Worm (Caenorhabditis elegans) whole organism, mixed stage, embryonic: ENCODE measurements around the gene twk-44.

ENCODE experiments used
- M03D4.4 ChIP-seq: sonication (generic microtip); optimal IDR thresholded peaks from 2 replicates; lab custom pipeline; 2017; ENCODE audit warnings: mild to moderate bottlenecking, missing genetic modification characterization, missing compliant biosample characterization
- bed-3 ChIP-seq: fragments of 200-800 bp; sonication (Bioruptor generic); optimal IDR thresholded peaks from 3 replicates; lab custom pipeline; 2018; ENCODE audit warnings: mild to moderate bottlenecking, missing genetic modification characterization, moderate library complexity, missing compliant biosample characterization
- blmp-1 ChIP-seq: fragments of 150-350 bp; optimal IDR thresholded peaks from 2 replicates; lab custom pipeline; 2014; ENCODE audit warnings: missing biosample characterization, missing genetic modification characterization
- ceh-39 ChIP-seq: fragments of 150-350 bp; optimal IDR thresholded peaks from 2 replicates; lab custom pipeline; 2014; ENCODE audit warnings: missing biosample characterization, missing genetic modification characterization
- ceh-43 ChIP-seq: fragments of 200-800 bp; sonication (Bioruptor generic); optimal IDR thresholded peaks from 2 replicates; lab custom pipeline; 2018; ENCODE audit warnings: mild to moderate bottlenecking, missing genetic modification characterization, moderate library complexity, missing compliant biosample characterization
- ceh-83 ChIP-seq: fragments of 200-800 bp; sonication (Bioruptor generic); optimal IDR thresholded peaks from 2 replicates; lab custom pipeline; 2018; ENCODE audit warnings: mild to moderate bottlenecking, missing genetic modification characterization, missing compliant biosample characterization
- ces-1 ChIP-seq: fragments of 150-350 bp; optimal IDR thresholded peaks from 2 replicates; lab custom pipeline; 2014; ENCODE audit warnings: missing biosample characterization, missing genetic modification reagents, missing genetic modification characterization
- drap-1 ChIP-seq: fragments of 200-800 bp; sonication (Bioruptor generic); optimal IDR thresholded peaks from 3 replicates; lab custom pipeline; 2018; ENCODE audit warnings: mild to moderate bottlenecking, missing genetic modification characterization, missing compliant biosample characterization
- elt-1 ChIP-seq: sonication (generic microtip); optimal IDR thresholded peaks from 2 replicates; lab custom pipeline; 2017; ENCODE audit warnings: missing genetic modification characterization, mild to moderate bottlenecking, missing compliant biosample characterization, antibody characterized with exemption, moderate library complexity, borderline replicate concordance; ENCODE audit not compliant: insufficient read depth
- elt-3 ChIP-seq: fragments of 150-350 bp; optimal IDR thresholded peaks from 2 replicates; lab custom pipeline; 2014; ENCODE audit warnings: missing biosample characterization, missing genetic modification characterization
- flh-1 ChIP-seq: fragments of 200-800 bp; sonication (Bioruptor generic); optimal IDR thresholded peaks from 2 replicates; lab custom pipeline; 2018; ENCODE audit warnings: mild to moderate bottlenecking, missing genetic modification characterization, moderate library complexity, missing compliant biosample characterization
- ham-2 ChIP-seq: fragments of 200-800 bp; sonication (Bioruptor generic); optimal IDR thresholded peaks from 2 replicates; lab custom pipeline; 2018; ENCODE audit warnings: mild to moderate bottlenecking, missing genetic modification characterization, missing compliant biosample characterization
- hlh-1 ChIP-seq: fragments of 150-350 bp; optimal IDR thresholded peaks from 2 replicates; lab custom pipeline; 2014; ENCODE audit warnings: missing biosample characterization, missing genetic modification reagents, missing genetic modification characterization
- lin-13 ChIP-seq: fragments of 150-350 bp; optimal IDR thresholded peaks from 2 replicates; lab custom pipeline; 2014; ENCODE audit warnings: missing biosample characterization, missing genetic modification characterization
- lin-32 ChIP-seq: fragments of 200-800 bp; sonication (Bioruptor generic); optimal IDR thresholded peaks from 2 replicates; lab custom pipeline; 2018; ENCODE audit warnings: mild to moderate bottlenecking, missing genetic modification characterization, missing compliant biosample characterization
- lsy-2 ChIP-seq: fragments of 150-350 bp; optimal IDR thresholded peaks from 2 replicates; lab custom pipeline; 2014; ENCODE audit warnings: missing biosample characterization, missing genetic modification characterization
- mab-5 ChIP-seq: fragments of 150-350 bp; optimal IDR thresholded peaks from 2 replicates; lab custom pipeline; 2014; ENCODE audit warnings: missing biosample characterization, missing genetic modification characterization
- mep-1 ChIP-seq: fragments of 150-350 bp; optimal IDR thresholded peaks from 2 replicates; lab custom pipeline; 2017; ENCODE audit warnings: missing biosample characterization, missing genetic modification reagents, missing genetic modification characterization, inconsistent platforms
- nhr-2 ChIP-seq: fragments of 150-350 bp; optimal IDR thresholded peaks from 2 replicates; lab custom pipeline; 2014; ENCODE audit warnings: missing biosample characterization, missing genetic modification characterization
- nhr-237 ChIP-seq: fragments of 150-350 bp; optimal IDR thresholded peaks from 2 replicates; lab custom pipeline; 2014; ENCODE audit warnings: missing biosample characterization, missing genetic modification characterization
- nhr-28 ChIP-seq: fragments of 150-350 bp; optimal IDR thresholded peaks from 2 replicates; lab custom pipeline; 2014; ENCODE audit warnings: missing biosample characterization, missing genetic modification characterization
- sem-2 ChIP-seq: fragments of 200-800 bp; sonication (Bioruptor generic); optimal IDR thresholded peaks from 2 replicates; lab custom pipeline; 2018; ENCODE audit warnings: mild to moderate bottlenecking, missing genetic modification characterization, missing compliant biosample characterization
- snpc-4 ChIP-seq: fragments of 150-350 bp; optimal IDR thresholded peaks from 2 replicates; lab custom pipeline; 2014; ENCODE audit warnings: missing biosample characterization, missing genetic modification characterization
- tbx-8 ChIP-seq: fragments of 200-800 bp; sonication (Bioruptor generic); optimal IDR thresholded peaks from 2 replicates; lab custom pipeline; 2018; ENCODE audit warnings: mild to moderate bottlenecking, missing genetic modification characterization, moderate library complexity, missing compliant biosample characterization
- unc-120 ChIP-seq: sonication (generic microtip); optimal IDR thresholded peaks from 2 replicates; lab custom pipeline; 2017; ENCODE audit warnings: missing genetic modification characterization, missing compliant biosample characterization; ENCODE audit not compliant: poor library complexity, severe bottlenecking
- unc-39 ChIP-seq: fragments of 150-350 bp; optimal IDR thresholded peaks from 2 replicates; lab custom pipeline; 2014; ENCODE audit warnings: missing biosample characterization, missing genetic modification characterization
- unc-62 ChIP-seq: fragments of 150-350 bp; optimal IDR thresholded peaks from 2 replicates; lab custom pipeline; 2014; ENCODE audit warnings: missing biosample characterization, missing genetic modification reagents, missing genetic modification characterization
- zip-8 ChIP-seq: fragments of 150-350 bp; optimal IDR thresholded peaks from 2 replicates; lab custom pipeline; 2014; ENCODE audit warnings: missing biosample characterization, missing genetic modification characterization
- ztf-11 ChIP-seq: fragments of 150-350 bp; optimal IDR thresholded peaks from 2 replicates; lab custom pipeline; 2014; ENCODE audit warnings: missing biosample characterization, missing genetic modification characterization

twk-44 gene

DNA sequence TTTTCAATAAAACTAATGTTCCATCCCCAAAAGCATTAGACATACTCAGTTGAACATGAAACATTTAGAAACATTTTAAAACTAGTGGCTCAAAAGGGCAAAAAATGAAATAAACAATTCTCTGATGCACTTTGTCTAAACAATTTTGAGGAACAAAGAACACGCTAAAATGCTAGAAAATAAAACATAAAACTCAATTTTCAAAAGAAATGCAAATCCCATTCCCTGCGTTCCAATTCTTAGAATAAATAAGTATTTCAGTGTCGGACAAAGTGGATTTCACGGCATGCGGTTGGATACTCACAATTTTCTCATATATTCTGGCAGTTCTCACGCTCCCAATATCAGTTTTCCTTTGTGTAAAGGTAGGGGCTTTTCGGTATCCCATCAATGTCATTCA is 6.4 kb upstream of the twk-44 start:
- no peak for TF ChIP-seq ceh-43
- peak; percentile 33 for TF ChIP-seq ces-1 (GFP tag; lab: Kevin White, UChicago)

DNA sequence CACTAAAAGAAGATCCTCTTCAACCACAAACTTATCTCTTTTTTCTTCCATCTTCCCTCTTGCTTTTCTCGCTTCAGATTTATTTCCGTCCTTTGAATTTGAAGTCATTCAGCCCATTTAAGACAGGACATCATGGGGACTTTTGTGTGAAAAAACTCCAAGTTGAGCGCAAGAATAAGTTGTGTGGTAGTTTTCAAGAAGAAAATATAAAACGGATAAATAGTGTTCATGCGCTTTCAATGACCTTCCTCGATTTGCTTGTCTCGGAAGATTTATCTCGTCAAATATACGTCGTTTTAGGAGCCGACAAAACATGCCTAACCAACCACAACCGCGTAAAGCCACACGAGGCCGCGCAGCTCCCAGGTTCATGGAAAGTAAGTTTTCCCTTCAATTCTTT is 5.2 kb upstream of the twk-44 start, which contains the start of gene sto-6:
TSS of gene sto-6 (plus strand) at position 301 of the 400 bp plus-strand sequence.
- TF ChIP-seq nhr-237 (tag; lab: Kevin White, UChicago) (no peak), bed-3 (GFP tag; lab: Kevin White, UChicago) (no peak), elt-3 (tag; lab: Kevin White, UChicago) (no peak), sem-2 (GFP tag; lab: Kevin White, UChicago) (no peak), mab-5 (no peak), nhr-28 (tag; lab: Kevin White, UChicago) (no peak), ztf-11 (tag; lab: Kevin White, UChicago) (no peak), ham-2 (GFP tag; lab: Kevin White, UChicago) (no peak), unc-120 (no peak), M03D4.4 (tag; lab: Kevin White, UChicago) (no peak)

DNA sequence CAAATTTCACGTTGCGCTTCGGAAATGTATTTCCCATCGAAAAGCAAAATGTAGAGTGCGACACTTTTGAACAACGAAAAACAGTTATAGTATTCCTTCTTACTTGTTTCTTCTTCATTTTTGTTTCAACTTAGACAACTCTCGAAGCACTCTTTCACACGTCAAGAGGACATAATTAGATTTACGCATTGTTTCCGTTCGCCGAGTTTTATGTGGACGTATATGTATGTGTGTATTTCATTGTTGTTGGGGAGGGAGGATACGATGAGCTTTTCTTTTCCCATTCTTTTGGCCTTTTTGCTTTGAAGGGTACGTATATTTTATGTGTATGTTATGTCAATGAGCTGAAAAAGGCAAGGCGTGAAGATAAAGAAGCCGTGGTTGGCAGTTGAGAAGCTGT is 3.6 kb upstream of the twk-44 start:
- TF ChIP-seq ces-1 (GFP tag; lab: Kevin White, UChicago) (peak; percentile 89), lin-32 (GFP tag; lab: Kevin White, UChicago) (no peak)

DNA sequence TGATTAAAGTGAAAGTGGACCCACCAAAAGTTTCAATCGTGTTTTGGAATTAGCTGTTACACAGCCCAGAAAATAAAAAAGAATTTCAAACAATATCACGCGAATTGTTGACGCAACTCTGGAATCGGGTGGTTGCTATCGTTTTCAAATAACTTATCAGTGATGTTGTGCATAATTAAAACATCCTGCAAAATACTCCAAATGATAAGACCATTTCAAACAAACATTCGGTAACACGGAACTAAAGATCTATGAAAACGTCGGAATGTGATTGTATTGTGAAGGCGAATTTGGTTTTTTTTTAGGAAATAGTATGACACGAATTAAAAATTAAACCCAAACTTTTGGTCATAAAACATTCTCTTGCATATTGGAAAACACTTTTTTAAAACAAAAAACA is 1.7 kb upstream of the twk-44 start, which contains the start of gene spp-30:
TSS of gene spp-30 (minus strand) at position 101 of the 400 bp plus-strand sequence.
- TF ChIP-seq ceh-83 (no peak), unc-39 (tag; lab: Kevin White, UChicago) (no peak), ces-1 (GFP tag; lab: Kevin White, UChicago) (no peak), ham-2 (GFP tag; lab: Kevin White, UChicago) (no peak), zip-8 (tag; lab: Kevin White, UChicago) (no peak), snpc-4 (tag; lab: Kevin White, UChicago) (no peak), drap-1 (GFP tag; lab: Kevin White, UChicago) (no peak), mep-1 (tag; lab: Kevin White, UChicago) (no peak)

DNA sequence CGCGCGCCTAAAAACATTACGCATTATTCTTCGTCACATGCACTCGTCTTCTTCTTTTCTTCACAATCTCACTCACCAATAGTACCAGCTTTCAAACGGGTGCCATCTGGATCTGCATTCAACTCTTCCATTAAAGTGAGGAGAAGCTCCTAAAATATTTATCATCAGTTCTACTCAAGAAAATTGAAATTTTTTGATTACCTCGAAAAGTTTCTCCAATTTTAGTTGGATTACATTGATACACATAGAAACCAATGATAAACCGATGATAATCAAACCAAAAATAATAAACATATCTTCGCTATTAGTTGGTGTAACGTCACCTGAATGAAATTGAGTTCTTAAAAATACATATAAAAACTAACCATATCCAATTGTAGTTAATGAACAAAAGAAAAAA is 2.3 kb downstream of the twk-44 start:
- TF ChIP-seq nhr-2 (tag; lab: Kevin White, UChicago) = no peak
- TF ChIP-seq lin-13 = no peak
- no peak for TF ChIP-seq drap-1 (GFP tag; lab: Kevin White, UChicago)
- TF ChIP-seq snpc-4 (tag; lab: Kevin White, UChicago) = no peak
- TF ChIP-seq elt-1 (tag; lab: Kevin White, UChicago) = no peak
- no peak for TF ChIP-seq ceh-39 (tag; lab: Kevin White, UChicago)
- no peak for TF ChIP-seq ztf-11 (tag; lab: Kevin White, UChicago)
- no peak for TF ChIP-seq unc-120
- no peak for TF ChIP-seq ceh-43
- TF ChIP-seq nhr-28 (tag; lab: Kevin White, UChicago) = no peak
- TF ChIP-seq lsy-2 (tag; lab: Kevin White, UChicago) = no peak
- no peak for TF ChIP-seq ham-2 (GFP tag; lab: Kevin White, UChicago)
- TF ChIP-seq sem-2 (GFP tag; lab: Kevin White, UChicago) = no peak
- no peak for TF ChIP-seq tbx-8 (GFP tag; lab: Kevin White, UChicago)
- TF ChIP-seq mab-5 = no peak

DNA sequence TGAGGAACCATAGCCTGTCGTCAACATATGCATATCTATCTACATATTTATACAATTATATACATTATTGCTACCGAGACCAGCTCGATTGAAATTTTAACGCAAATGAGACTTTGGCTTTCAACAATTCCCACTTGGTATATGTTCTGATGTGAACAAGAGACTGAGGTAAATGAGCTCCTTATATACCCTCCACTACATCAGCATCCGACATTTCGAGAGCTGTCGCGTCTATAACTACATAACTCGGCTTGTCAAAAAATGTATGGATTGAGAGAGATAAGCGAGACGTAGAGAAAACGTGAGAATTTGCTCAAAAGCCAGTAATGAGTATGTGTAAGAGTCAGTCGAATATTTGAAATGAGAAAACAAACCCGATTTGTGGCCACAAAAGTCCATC is 3.5 kb downstream of the twk-44 start:
- TF ChIP-seq lin-32 (GFP tag; lab: Kevin White, UChicago) (no peak), bed-3 (GFP tag; lab: Kevin White, UChicago) (no peak), unc-39 (tag; lab: Kevin White, UChicago) (no peak), elt-1 (tag; lab: Kevin White, UChicago) (no peak), nhr-28 (tag; lab: Kevin White, UChicago) (no peak), snpc-4 (tag; lab: Kevin White, UChicago) (no peak), hlh-1 (tag; lab: Kevin White, UChicago) (no peak), ham-2 (GFP tag; lab: Kevin White, UChicago) (no peak), blmp-1 (no peak), flh-1 (GFP tag; lab: Kevin White, UChicago) (no peak), ceh-39 (tag; lab: Kevin White, UChicago) (no peak), ces-1 (GFP tag; lab: Kevin White, UChicago) (no peak), unc-62 (no peak), nhr-237 (tag; lab: Kevin White, UChicago) (no peak), nhr-2 (tag; lab: Kevin White, UChicago) (no peak), lin-13 (no peak)
